Fruit fly (Drosophila melanogaster) whole organism, embryonic: ENCODE measurements around the gene CG15423.

Experiments used
- Bgb ChIP-seq: fragments of 200-800 bp; sonication (Bioruptor generic); IDR thresholded peaks from 2 replicates; pipeline ENCODE4 v1.3.6; 2022; ENCODE audit warnings: missing biosample characterization, missing genetic modification characterization; ENCODE audit not compliant: partially characterized antibody
- CG1024 ChIP-seq: fragments of 200-800 bp; sonication (Bioruptor generic); IDR thresholded peaks from 2 replicates; pipeline ENCODE4 v1.3.6; 2022; ENCODE audit warnings: missing biosample characterization, missing genetic modification characterization
- CG10959 ChIP-seq: fragments of 200-800 bp; sonication (Bioruptor generic); IDR thresholded peaks from 2 replicates; pipeline ENCODE4 v1.3.6; 2022; ENCODE audit warnings: missing biosample characterization, missing genetic modification characterization
- CG11723 ChIP-seq: fragments of 200-800 bp; sonication (Bioruptor generic); optimal IDR thresholded peaks from 2 replicates; lab custom pipeline; 2017; ENCODE audit warnings: missing biosample characterization, mild to moderate bottlenecking, missing genetic modification characterization
- CG14441 ChIP-seq: fragments of 200-800 bp; sonication (Bioruptor generic); IDR thresholded peaks from 2 replicates; pipeline ENCODE4 v1.3.6; 2022; ENCODE audit warnings: missing biosample characterization, missing genetic modification characterization
- CG17612 ChIP-seq: fragments of 200-800 bp; sonication (Bioruptor generic); IDR thresholded peaks from 2 replicates; pipeline ENCODE4 v1.3.6; 2022; ENCODE audit warnings: missing biosample characterization, missing genetic modification characterization
- CG1792 ChIP-seq: fragments of 200-800 bp; sonication (Bioruptor generic); optimal IDR thresholded peaks from 2 replicates; lab custom pipeline; 2016; ENCODE audit warnings: missing biosample characterization, missing genetic modification characterization
- CG2678 ChIP-seq: fragments of 200-800 bp; sonication (Bioruptor generic); optimal IDR thresholded peaks from 3 replicates; lab custom pipeline; 2019; ENCODE audit warnings: missing biosample characterization, mild to moderate bottlenecking, missing genetic modification characterization, moderate library complexity
- CG2875 ChIP-seq: fragments of 200-800 bp; sonication (Bioruptor generic); optimal IDR thresholded peaks from 2 replicates; lab custom pipeline; 2017; ENCODE audit warnings: missing biosample characterization, mild to moderate bottlenecking, missing genetic modification characterization, missing genetic modification reagents
- CG34376 ChIP-seq: fragments of 200-800 bp; sonication (Bioruptor generic); optimal IDR thresholded peaks from 2 replicates; lab custom pipeline; 2018; ENCODE audit warnings: missing biosample characterization, mild to moderate bottlenecking, missing genetic modification characterization
- CG34422 ChIP-seq: fragments of 200-800 bp; sonication (Bioruptor generic); IDR thresholded peaks from 3 replicates; pipeline ENCODE4 v1.3.6; 2022; ENCODE audit warnings: missing biosample characterization, missing genetic modification characterization
- CG42726 ChIP-seq: fragments of 200-800 bp; sonication (Bioruptor generic); IDR thresholded peaks from 2 replicates; pipeline ENCODE4 v1.3.6; 2022; ENCODE audit warnings: missing biosample characterization, missing genetic modification characterization; ENCODE audit not compliant: partially characterized antibody
- CG4707 ChIP-seq: fragments of 200-800 bp; sonication (Bioruptor generic); optimal IDR thresholded peaks from 2 replicates; lab custom pipeline; 2018; ENCODE audit warnings: missing biosample characterization, mild to moderate bottlenecking, missing genetic modification characterization, moderate library complexity
- CG6791 ChIP-seq: fragments of 200-800 bp; sonication (Bioruptor generic); IDR thresholded peaks from 3 replicates; pipeline ENCODE4 v1.3.6; 2022; ENCODE audit warnings: missing biosample characterization, missing genetic modification characterization; ENCODE audit not compliant: partially characterized antibody
- CG7556 ChIP-seq: fragments of 200-800 bp; sonication (Bioruptor generic); optimal IDR thresholded peaks from 2 replicates; lab custom pipeline; 2017; ENCODE audit warnings: missing biosample characterization, mild to moderate bottlenecking, missing genetic modification characterization
- CG7839 ChIP-seq: fragments of 200-800 bp; sonication (Bioruptor generic); optimal IDR thresholded peaks from 3 replicates; lab custom pipeline; 2018; ENCODE audit warnings: missing biosample characterization, mild to moderate bottlenecking, missing genetic modification characterization, moderate library complexity
- CG7987 ChIP-seq: fragments of 200-800 bp; sonication (Bioruptor generic); optimal IDR thresholded peaks from 2 replicates; lab custom pipeline; 2018; ENCODE audit warnings: missing biosample characterization, mild to moderate bottlenecking, missing genetic modification characterization, moderate library complexity
- CG8359 ChIP-seq: fragments of 200-800 bp; sonication (Bioruptor generic); optimal IDR thresholded peaks from 2 replicates; lab custom pipeline; 2017; ENCODE audit warnings: missing biosample characterization, mild to moderate bottlenecking, missing genetic modification characterization, borderline replicate concordance
- CG9932 ChIP-seq: fragments of 200-800 bp; sonication (Bioruptor generic); IDR thresholded peaks from 2 replicates; pipeline ENCODE4 v1.3.6; 2022; ENCODE audit warnings: missing biosample characterization, missing genetic modification characterization
- CTCF ChIP-seq: fragments of 200-800 bp; sonication (Bioruptor generic); optimal IDR thresholded peaks from 2 replicates; lab custom pipeline; 2017; ENCODE audit warnings: missing biosample characterization, mild to moderate bottlenecking, missing genetic modification characterization, moderate library complexity
- CoRest ChIP-seq: fragments of 200-800 bp; sonication (Bioruptor generic); optimal IDR thresholded peaks from 3 replicates; lab custom pipeline; 2018; ENCODE audit warnings: missing biosample characterization, mild to moderate bottlenecking, missing genetic modification characterization, moderate library complexity
- Ets97D ChIP-seq: fragments of 200-800 bp; sonication (Bioruptor generic); optimal IDR thresholded peaks from 3 replicates; lab custom pipeline; 2016; ENCODE audit warnings: missing biosample characterization, missing genetic modification characterization
- HLH4C ChIP-seq: fragments of 200-800 bp; sonication (Bioruptor generic); IDR thresholded peaks from 3 replicates; pipeline ENCODE4 v1.3.6; 2022; ENCODE audit warnings: missing biosample characterization, missing genetic modification characterization; ENCODE audit not compliant: partially characterized antibody
- HmgD ChIP-seq: fragments of 200-800 bp; sonication (Bioruptor generic); optimal IDR thresholded peaks from 3 replicates; lab custom pipeline; 2016; ENCODE audit warnings: missing biosample characterization, missing genetic modification characterization
- Jarid2 ChIP-seq: fragments of 200-800 bp; sonication (Bioruptor generic); optimal IDR thresholded peaks from 3 replicates; lab custom pipeline; 2017; ENCODE audit warnings: mild to moderate bottlenecking, missing biosample characterization, missing genetic modification reagents, missing genetic modification characterization
- Lhr ChIP-seq: fragments of 200-800 bp; sonication (Bioruptor generic); optimal IDR thresholded peaks from 3 replicates; lab custom pipeline; 2017; ENCODE audit warnings: mild to moderate bottlenecking, missing biosample characterization, missing genetic modification reagents, missing genetic modification characterization
- Med ChIP-seq: fragments of 200-800 bp; sonication (Bioruptor generic); peaks from one replicate; lab custom pipeline; 2016; ENCODE audit warnings: missing biosample characterization, missing genetic modification characterization, mild to moderate bottlenecking, inconsistent platforms, moderate library complexity
- Myb ChIP-seq: fragments of 200-800 bp; sonication (Bioruptor generic); optimal IDR thresholded peaks from 2 replicates; lab custom pipeline; 2016; ENCODE audit warnings: missing biosample characterization, missing genetic modification characterization
- Rfx ChIP-seq: fragments of 200-800 bp; sonication (Bioruptor generic); IDR thresholded peaks from 2 replicates; pipeline ENCODE4 v1.3.6; 2022; ENCODE audit warnings: missing biosample characterization, missing genetic modification characterization
- Side ChIP-seq: fragments of 200-800 bp; sonication (Bioruptor generic); optimal IDR thresholded peaks from 2 replicates; lab custom pipeline; 2016; ENCODE audit warnings: missing biosample characterization, missing genetic modification characterization
- Sox100B ChIP-seq: fragments of 200-800 bp; sonication (Bioruptor generic); optimal IDR thresholded peaks from 3 replicates; lab custom pipeline; 2018; ENCODE audit warnings: missing biosample characterization, mild to moderate bottlenecking, missing genetic modification characterization
- chinmo ChIP-seq: fragments of 200-800 bp; sonication (Bioruptor generic); IDR thresholded peaks from 4 replicates; pipeline ENCODE4 v1.3.6; 2022; ENCODE audit warnings: missing biosample characterization, missing genetic modification characterization; ENCODE audit not compliant: partially characterized antibody
- ci ChIP-seq: fragments of 200-800 bp; sonication (Bioruptor generic); IDR thresholded peaks from 3 replicates; pipeline ENCODE4 v1.3.6; 2022; ENCODE audit warnings: missing biosample characterization, missing genetic modification characterization
- crp ChIP-seq, 2 experiments: fragments of 200-800 bp; sonication (Bioruptor generic); optimal IDR thresholded peaks; 2 replicates in 1 of 2; 3 replicates in 1 of 2; lab custom pipeline; 2017; ENCODE audit warnings: missing biosample characterization in 2 of 2, missing genetic modification characterization in 2 of 2, mild to moderate bottlenecking in 1 of 2, moderate library complexity in 1 of 2
- fd102C ChIP-seq: fragments of 200-800 bp; sonication (Bioruptor generic); optimal IDR thresholded peaks from 2 replicates; lab custom pipeline; 2018; ENCODE audit warnings: missing biosample characterization, mild to moderate bottlenecking, missing genetic modification characterization, moderate library complexity
- ftz-f1 ChIP-seq: fragments of 200-800 bp; sonication (Bioruptor generic); optimal IDR thresholded peaks from 2 replicates; lab custom pipeline; 2016; ENCODE audit warnings: missing biosample characterization, missing genetic modification characterization
- lab ChIP-seq: fragments of 200-800 bp; sonication (Bioruptor generic); optimal IDR thresholded peaks from 3 replicates; lab custom pipeline; 2017; ENCODE audit warnings: missing biosample characterization, missing genetic modification characterization, mild to moderate bottlenecking, moderate library complexity, missing genetic modification reagents
- pan ChIP-seq, 4 experiments: fragments of >200 bp in 3 of 4; fragments of 200-800 bp in 1 of 4; sonication (Bioruptor generic) in 1 of 4; optimal IDR thresholded peaks in 3 of 4; IDR thresholded peaks in 1 of 4; 2 replicates each; pipeline versions ENCODE4 v1.3.6 to Lab custom; 2017 to 2022; ENCODE audit warnings: missing biosample characterization in 2 of 4, missing genetic modification characterization in 2 of 4, mixed read lengths in 1 of 4
- peb ChIP-seq: fragments of 200-800 bp; sonication (Bioruptor generic); IDR thresholded peaks from 2 replicates; pipeline ENCODE4 v1.3.6; 2022; ENCODE audit warnings: missing biosample characterization, missing genetic modification characterization
- pfk ChIP-seq: fragments of 200-800 bp; sonication (Bioruptor generic); optimal IDR thresholded peaks from 2 replicates; lab custom pipeline; 2018; ENCODE audit warnings: missing biosample characterization, mild to moderate bottlenecking, missing genetic modification characterization, moderate library complexity
- phol ChIP-seq: fragments of 200-800 bp; sonication (Bioruptor generic); optimal IDR thresholded peaks from 3 replicates; lab custom pipeline; 2018; ENCODE audit warnings: missing biosample characterization, mild to moderate bottlenecking, missing genetic modification characterization, moderate library complexity
- ranshi ChIP-seq: fragments of 200-800 bp; sonication (Bioruptor generic); IDR thresholded peaks from 2 replicates; pipeline ENCODE4 v1.3.6; 2022; ENCODE audit warnings: missing biosample characterization, missing genetic modification characterization
- sisA ChIP-seq: fragments of 200-800 bp; sonication (Bioruptor generic); IDR thresholded peaks from 2 replicates; pipeline ENCODE4 v1.3.6; 2022; ENCODE audit warnings: missing biosample characterization, missing genetic modification characterization
- slbo ChIP-seq: fragments of 200-800 bp; sonication (Bioruptor generic); IDR thresholded peaks from 2 replicates; pipeline ENCODE4 v1.3.6; 2022; ENCODE audit warnings: missing biosample characterization, missing genetic modification characterization
- sob ChIP-seq: fragments of 200-800 bp; sonication (Bioruptor generic); IDR thresholded peaks from 2 replicates; pipeline ENCODE4 v1.3.6; 2022; ENCODE audit warnings: missing biosample characterization, missing genetic modification characterization
- stwl ChIP-seq: fragments of 200-800 bp; sonication (Bioruptor generic); optimal IDR thresholded peaks from 3 replicates; lab custom pipeline; 2018; ENCODE audit warnings: missing biosample characterization, mild to moderate bottlenecking, missing genetic modification characterization, moderate library complexity
- twi ChIP-seq: fragments of 200-800 bp; optimal IDR thresholded peaks from 2 replicates; lab custom pipeline; 2019; ENCODE audit warnings: missing biosample characterization, mild to moderate bottlenecking, missing genetic modification characterization, moderate library complexity
- wek ChIP-seq: fragments of 200-800 bp; sonication (Bioruptor generic); optimal IDR thresholded peaks from 3 replicates; lab custom pipeline; 2018; ENCODE audit warnings: missing biosample characterization, mild to moderate bottlenecking, missing genetic modification characterization, moderate library complexity
- zfh1 ChIP-seq: fragments of 200-800 bp; sonication (Bioruptor generic); IDR thresholded peaks from 3 replicates; pipeline ENCODE4 v1.3.6; 2022; ENCODE audit warnings: missing biosample characterization, missing genetic modification characterization

CG15423 gene

DNA sequence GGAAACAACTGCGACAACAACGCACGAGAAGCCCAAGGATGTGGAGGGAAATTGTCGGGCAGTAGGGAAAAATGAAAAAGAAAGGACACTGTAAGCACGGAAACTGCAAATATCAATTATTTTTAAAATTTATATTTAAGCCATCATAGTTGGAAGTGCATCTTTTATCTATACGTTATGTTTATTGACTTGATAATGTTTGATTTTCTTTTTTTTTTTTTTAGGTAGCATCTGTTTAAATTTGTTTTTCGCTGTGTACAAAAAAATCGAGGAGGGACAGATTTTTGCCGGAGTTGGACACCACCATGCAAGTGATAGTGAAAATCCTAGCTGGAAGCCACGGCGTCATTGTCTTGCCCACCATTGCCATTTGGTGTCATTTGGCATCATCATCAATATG is 13.4 kb downstream of the CG15423 start (continued):
- TF ChIP-seq pan (optimal IDR thresholded peaks at IDR 0.05; lab: Kevin White, UChicago) (no peak), pan (GFP tag; optimal IDR thresholded peaks at IDR 0.05 in 1 of 2, IDR thresholded peaks at IDR 0.05 in 1 of 2) (peak in 1 of 2 experiments; percentile 27), CG2678 (tag; lab: Kevin White, UChicago) (peak; percentile 43), CG34422 (GFP tag; lab: Robert Waterston, UW) (no peak), sisA (no peak), CG1792 (GFP tag; lab: Kevin White, UChicago) (no peak), CG7839 (tag; lab: Kevin White, UChicago) (peak; percentile 2), Bgb (no peak), CG7556 (peak; percentile 33), Side (GFP tag; lab: Kevin White, UChicago) (no peak), ftz-f1 (GFP tag; lab: Kevin White, UChicago) (no peak), CG11723 (no peak), Sox100B (GFP tag; lab: Kevin White, UChicago) (no peak), lab (GFP tag; lab: Kevin White, UChicago) (peak; percentile 26), fd102C (GFP tag; lab: Kevin White, UChicago) (no peak), zfh1 (GFP tag; lab: Robert Waterston, UW) (no peak), CG4707 (no peak), CG2875 (GFP tag; lab: Kevin White, UChicago) (no peak), wek (GFP tag; lab: Kevin White, UChicago) (no peak), Jarid2 (no peak), HmgD (GFP tag; lab: Kevin White, UChicago) (no peak), CG34376 (GFP tag; lab: Kevin White, UChicago) (no peak), CG14441 (no peak), CG9932 (GFP tag; lab: Robert Waterston, UW) (0 out of 2 replicates have a peak, but pooled peaks have one; percentile 20), CG8359 (GFP tag; lab: Kevin White, UChicago) (no peak), peb (no peak), sob (GFP tag; lab: Robert Waterston, UW) (no peak)

DNA sequence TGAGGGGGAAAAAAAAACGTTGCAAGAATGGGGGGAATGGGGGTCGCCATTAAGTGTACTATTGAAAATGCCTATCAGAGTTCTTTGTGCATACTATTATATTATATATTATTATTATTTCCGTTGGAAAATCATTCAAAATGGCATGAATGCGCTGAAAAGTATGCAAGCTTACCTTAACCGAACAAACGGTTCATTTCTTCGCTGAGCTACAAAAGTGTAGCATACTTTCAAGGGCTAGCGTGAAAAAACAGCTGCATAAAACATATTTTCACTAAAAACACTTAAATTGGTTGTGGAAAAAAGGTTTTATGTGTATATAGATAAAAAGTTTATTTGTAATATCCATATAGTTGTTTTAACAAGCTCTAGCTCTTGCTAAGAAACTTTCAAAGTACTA is 13.9 kb downstream of the CG15423 start:
- TF ChIP-seq crp (GFP tag; optimal IDR thresholded peaks at IDR 0.05; lab: Kevin White, UChicago), result peak in 1 of 2 experiments; percentile 6
- TF ChIP-seq twi (tag; lab: Kevin White, UChicago), result no peak
- TF ChIP-seq ranshi (GFP tag; lab: Robert Waterston, UW), result peak; percentile 5; the same call in 1 of the 2 replicates
- no peak for TF ChIP-seq CG7987 (GFP tag; lab: Kevin White, UChicago)
- peak; percentile 64 for TF ChIP-seq Ets97D (GFP tag; lab: Kevin White, UChicago)
- no peak for TF ChIP-seq slbo (GFP tag; lab: Robert Waterston, UW)
- TF ChIP-seq CG42726 (GFP tag; lab: Robert Waterston, UW), result 0 out of 2 replicates have a peak, but pooled peaks have one; percentile 19
- peak; percentile 86 for TF ChIP-seq Myb
- 0 out of 3 replicates have a peak, but pooled peaks have one; percentile 5 for TF ChIP-seq ci (GFP tag; lab: Robert Waterston, UW)
- peak; percentile 68 for TF ChIP-seq stwl (tag; lab: Kevin White, UChicago)
- TF ChIP-seq CG10959 (GFP tag; lab: Robert Waterston, UW), result no peak
- TF ChIP-seq CTCF (GFP tag; lab: Kevin White, UChicago), result peak; percentile 60
- 0 out of 3 replicates have a peak, but pooled peaks have one; percentile 28 for TF ChIP-seq CG6791 (GFP tag; lab: Robert Waterston, UW)
- TF ChIP-seq Med (GFP tag; lab: Kevin White, UChicago), result peak; percentile 46
- no peak for TF ChIP-seq chinmo (GFP tag; lab: Robert Waterston, UW)
- TF ChIP-seq pan (optimal IDR thresholded peaks at IDR 0.05; lab: Kevin White, UChicago), result no peak
- no peak for TF ChIP-seq pan (GFP tag; optimal IDR thresholded peaks at IDR 0.05 in 1 of 2, IDR thresholded peaks at IDR 0.05 in 1 of 2)
- peak; percentile 12 for TF ChIP-seq CoRest
- 0 out of 3 replicates have a peak, but pooled peaks have one; percentile 12 for TF ChIP-seq HLH4C
- peak; percentile 39 for TF ChIP-seq phol (tag; lab: Kevin White, UChicago)
- TF ChIP-seq Rfx (GFP tag; lab: Robert Waterston, UW), result no peak
- no peak for TF ChIP-seq CG1024 (GFP tag; lab: Robert Waterston, UW)
- TF ChIP-seq pfk (GFP tag; lab: Kevin White, UChicago), result no peak
- no peak for TF ChIP-seq Lhr (GFP tag; lab: Kevin White, UChicago)
- 0 out of 2 replicates have a peak, but pooled peaks have one; percentile 35 for TF ChIP-seq CG17612
